Worm (Caenorhabditis elegans): ENCODE data around the gene C44B7.11.
A peak's percentile ranks its signal among the peaks of the same experiment; 100 is the strongest.

DNA sequence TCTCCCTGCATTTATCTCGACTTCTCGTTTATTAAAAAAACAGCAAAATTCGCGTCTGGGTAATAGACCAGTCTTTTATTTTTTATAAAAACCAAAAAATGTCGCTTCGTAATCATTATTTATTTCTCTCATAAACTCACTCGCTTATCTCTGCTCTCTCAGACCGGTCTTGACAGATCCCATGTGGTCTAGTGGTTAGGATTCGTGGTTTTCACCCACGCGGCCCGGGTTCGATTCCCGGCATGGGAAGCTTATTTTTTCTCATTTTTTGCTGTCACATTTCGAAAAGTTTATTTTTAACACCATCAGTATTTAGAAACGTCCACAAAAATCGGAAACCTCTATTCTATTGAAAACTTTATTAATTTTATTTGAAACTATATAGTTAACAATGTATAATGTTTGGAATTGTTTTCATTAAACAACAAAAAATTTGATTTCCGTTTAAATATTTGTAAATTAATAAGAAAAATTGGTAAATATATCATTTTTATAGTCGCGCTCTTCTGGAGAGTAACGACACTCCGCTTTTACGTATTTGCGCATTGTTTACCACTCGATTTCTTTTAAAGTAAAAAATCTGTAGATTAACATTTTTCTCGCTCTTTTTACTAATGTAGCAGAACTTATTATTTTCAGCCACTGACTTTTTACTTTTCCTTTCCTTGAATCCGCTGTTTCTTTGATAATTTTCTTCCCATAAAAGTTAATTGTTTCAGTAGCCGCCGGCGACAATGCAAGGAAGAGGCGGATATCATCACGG, 858 bp upstream of the C44B7.11 start, which contains the start of gene hrpl-1:
- TF ChIP-seq snpc-4 (tag; optimal IDR thresholded peaks at IDR 0.05) (no peak), elt-3 (tag; optimal IDR thresholded peaks at IDR 0.05) (no peak), lin-14 (GFP tag; optimal IDR thresholded peaks at IDR 0.05) (no peak), lir-3 (tag; optimal IDR thresholded peaks at IDR 0.05; ENCODE audit: poor library complexity) (no peak), elt-2 (tag; optimal IDR thresholded peaks at IDR 0.05) (no peak), zip-4 (GFP tag; optimal IDR thresholded peaks at IDR 0.05) (no peak), dpl-1 (GFP tag; optimal IDR thresholded peaks at IDR 0.05) (peak in 2 of 3 experiments; percentile 30 to 54), nhr-28 (tag; optimal IDR thresholded peaks at IDR 0.05) (no peak)
